Worm (Caenorhabditis elegans) whole organism, late embryonic: Measurements from ENCODE around the gene fbxb-51.

Experiments
- ama-1 ChIP-seq: fragments of 150-350 bp; optimal IDR thresholded peaks from 2 replicates; lab custom pipeline; 2014
- ztf-16 ChIP-seq: sonication (generic microtip); optimal IDR thresholded peaks from 2 replicates; lab custom pipeline; 2017; ENCODE audit warnings: missing genetic modification characterization, missing compliant biosample characterization

DNA sequence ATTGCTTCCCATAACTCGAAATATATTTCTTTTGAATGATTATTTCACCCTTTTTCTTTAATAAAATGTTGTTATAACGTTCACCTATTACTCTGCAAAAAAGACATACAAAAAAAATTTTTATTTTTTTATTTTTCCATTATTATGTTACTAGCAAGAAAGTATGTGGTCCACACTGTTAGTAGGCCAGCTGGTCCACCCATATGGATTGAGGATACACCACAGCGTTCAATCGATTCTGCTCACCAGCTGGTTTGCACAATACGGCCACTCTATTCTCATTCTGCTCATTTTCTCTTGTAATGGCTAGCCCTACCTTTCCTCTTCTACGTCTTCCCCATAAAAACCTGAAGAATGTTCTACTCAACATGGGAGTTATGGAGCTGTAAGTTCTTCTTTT is 11.9 kb upstream of the fbxb-51 start, which contains the start of gene fbxb-44:
- TF ChIP-seq ztf-16 (tag; lab: Kevin White, UChicago) (no peak), ama-1 (lab: Kevin White, UChicago) (no peak)
